Fruit fly (Drosophila melanogaster): ENCODE measurements around the gene SF2.

The SF2 gene

dm6 chr3R:16349111-16349655, 7.4 kb upstream of the SF2 start, which contains the start of the genes CG14879 and Manf (continued):
- TF ChIP-seq Opbp (GFP tag; IDR thresholded peaks at IDR 0.05; ENCODE audit: partially characterized antibody) (peak; percentile 69; the same call in 2 of the 3 replicates), CG9932 (GFP tag; IDR thresholded peaks at IDR 0.05) (0 out of 2 replicates have a peak, but pooled peaks have one; percentile 18), CG31441 (GFP tag; IDR thresholded peaks at IDR 0.05) (no peak), HLH4C (GFP tag; IDR thresholded peaks at IDR 0.05; ENCODE audit: partially characterized antibody) (peak; percentile 57; the same call in 2 of the 3 replicates), CG11093 (GFP tag; IDR thresholded peaks at IDR 0.05) (no peak), pum (GFP tag; optimal IDR thresholded peaks at IDR 0.05) (no peak), ken (GFP tag; IDR thresholded peaks at IDR 0.05) (no peak), CG6689 (GFP tag; IDR thresholded peaks at IDR 0.05) (no peak), otp (GFP tag; IDR thresholded peaks at IDR 0.05) (no peak; the same call in 2 of the 3 replicates), CG8089 (GFP tag; optimal IDR thresholded peaks at IDR 0.05) (no peak), CG7556 (GFP tag; optimal IDR thresholded peaks at IDR 0.05) (no peak), CG10321 (GFP tag; IDR thresholded peaks at IDR 0.05) (no peak), croc (GFP tag; conservative IDR thresholded peaks at IDR 0.05) (no peak), Pdp1 (GFP tag; optimal IDR thresholded peaks at IDR 0.05) (peak in 1 of 2 experiments; percentile 26), CG7839 (tag; optimal IDR thresholded peaks at IDR 0.05) (no peak), CG9727 (GFP tag; optimal IDR thresholded peaks at IDR 0.05) (peak; percentile 19), Hey (tag; optimal IDR thresholded peaks at IDR 0.05) (no peak), NC2α (GFP tag; optimal IDR thresholded peaks at IDR 0.05) (no peak), Ets97D (GFP tag; optimal IDR thresholded peaks at IDR 0.05) (no peak), Dip3 (GFP tag; optimal IDR thresholded peaks at IDR 0.05) (no peak), sima (GFP tag; optimal IDR thresholded peaks at IDR 0.05) (no peak), Taf1 (GFP tag; IDR thresholded peaks at IDR 0.05) (no peak), CG13775 (GFP tag; optimal IDR thresholded peaks at IDR 0.05) (no peak), CG12104 (GFP tag; optimal IDR thresholded peaks at IDR 0.05) (no peak), CG14710 (tag; optimal IDR thresholded peaks at IDR 0.05) (peak; percentile 16), CG6175 (GFP tag; IDR thresholded peaks at IDR 0.05) (no peak), gsb (GFP tag; IDR thresholded peaks at IDR 0.05) (no peak), fd3F (GFP tag; optimal IDR thresholded peaks at IDR 0.05) (no peak), CG11247 (GFP tag; IDR thresholded peaks at IDR 0.05) (no peak), HmgD (GFP tag; optimal IDR thresholded peaks at IDR 0.05) (no peak), CG9876 (GFP tag; optimal IDR thresholded peaks at IDR 0.05) (no peak), CG10209 (GFP tag; optimal IDR thresholded peaks at IDR 0.05) (no peak), Mad (GFP tag; optimal IDR thresholded peaks at IDR 0.05) (no peak), CG12071 (GFP tag; optimal IDR thresholded peaks at IDR 0.05) (no peak), CG11456 (GFP tag; IDR thresholded peaks at IDR 0.05) (no peak), PHDP (tag; optimal IDR thresholded peaks at IDR 0.05) (no peak), Neu2 (GFP tag; optimal IDR thresholded peaks at IDR 0.05; ENCODE audit: borderline replicate concordance) (no peak), NfI (GFP tag; optimal IDR thresholded peaks at IDR 0.05) (no peak), D19B (GFP tag; optimal IDR thresholded peaks at IDR 0.05) (no peak), sug (tag; optimal IDR thresholded peaks at IDR 0.05) (peak; percentile 13), stc (GFP tag; IDR thresholded peaks at IDR 0.05) (no peak), CG32772 (GFP tag; IDR thresholded peaks at IDR 0.05) (no peak), sens-2 (GFP tag; IDR thresholded peaks at IDR 0.05) (no peak), prd (optimal IDR thresholded peaks at IDR 0.05) (no peak), prd (GFP tag; IDR thresholded peaks at IDR 0.05) (no peak), NK7.1 (GFP tag; optimal IDR thresholded peaks at IDR 0.05) (no peak), Bgb (GFP tag; IDR thresholded peaks at IDR 0.05; ENCODE audit: partially characterized antibody) (peak; percentile 62), knrl (GFP tag; IDR thresholded peaks at IDR 0.05; ENCODE audit: partially characterized antibody) (no peak), Elba2 (GFP tag; optimal IDR thresholded peaks at IDR 0.05) (peak; percentile 67), Six4 (GFP tag; optimal IDR thresholded peaks at IDR 0.05) (no peak), CG10654 (GFP tag; optimal IDR thresholded peaks at IDR 0.05) (no peak), row (GFP tag; IDR thresholded peaks at IDR 0.05) (no peak; the same call in 2 of the 3 replicates)
